Worm (Caenorhabditis elegans) whole organism, L1 larva: ENCODE measurements around the gene F40F4.7.

ENCODE experiments used
- C04F5.9 ChIP-seq: sonication (generic microtip); optimal IDR thresholded peaks from 2 replicates; lab custom pipeline; 2016; ENCODE audit warnings: missing genetic modification characterization, missing compliant biosample characterization
- C16A3.4 ChIP-seq: fragments of 150-350 bp; optimal IDR thresholded peaks from 2 replicates; lab custom pipeline; 2014; ENCODE audit warnings: missing biosample characterization, missing genetic modification characterization
- C34B4.2 ChIP-seq: sonication (generic microtip); optimal IDR thresholded peaks from 2 replicates; lab custom pipeline; 2017; ENCODE audit warnings: mild to moderate bottlenecking, missing genetic modification characterization, missing compliant biosample characterization
- Y116A8C.19 ChIP-seq: sonication (generic microtip); optimal IDR thresholded peaks from 2 replicates; lab custom pipeline; 2016; ENCODE audit warnings: missing compliant biosample characterization, missing genetic modification characterization, borderline replicate concordance
- aha-1 ChIP-seq: fragments of 150-350 bp; optimal IDR thresholded peaks from 2 replicates; lab custom pipeline; 2014; ENCODE audit warnings: missing biosample characterization, missing genetic modification characterization
- alr-1 ChIP-seq: fragments of 200-800 bp; sonication (Bioruptor generic); optimal IDR thresholded peaks from 2 replicates; lab custom pipeline; 2018; ENCODE audit warnings: borderline replicate concordance, mild to moderate bottlenecking, missing genetic modification characterization, missing compliant biosample characterization
- aly-2 ChIP-seq: fragments of 150-350 bp; optimal IDR thresholded peaks from 2 replicates; lab custom pipeline; 2014; ENCODE audit warnings: missing biosample characterization, missing genetic modification characterization
- blmp-1 ChIP-seq: fragments of 150-350 bp; optimal IDR thresholded peaks from 2 replicates; lab custom pipeline; 2014; ENCODE audit warnings: missing biosample characterization, missing genetic modification characterization
- ceh-8 ChIP-seq: fragments of 200-800 bp; sonication (Bioruptor generic); optimal IDR thresholded peaks from 2 replicates; lab custom pipeline; 2018; ENCODE audit warnings: mild to moderate bottlenecking, missing genetic modification characterization, moderate library complexity, missing compliant biosample characterization
- ceh-82 ChIP-seq, 3 experiments: fragments of 150-350 bp in 1 of 3; sonication (generic microtip) in 2 of 3; optimal IDR thresholded peaks; 2 replicates each; lab custom pipeline; 2014 to 2017; ENCODE audit warnings: missing biosample characterization in 3 of 3, missing genetic modification characterization in 3 of 3
- ceh-88 ChIP-seq: fragments of 200-800 bp; sonication (Bioruptor generic); IDR thresholded peaks from 2 replicates; pipeline ENCODE4 v1.3.6; 2022; ENCODE audit warnings: missing genetic modification characterization, missing compliant biosample characterization
- ceh-90 ChIP-seq: sonication (generic microtip); optimal IDR thresholded peaks from 2 replicates; lab custom pipeline; 2016; ENCODE audit warnings: missing genetic modification characterization, missing compliant biosample characterization
- dpl-1 ChIP-seq, 3 experiments: fragments of 150-350 bp in 2 of 3; sonication (generic microtip) in 1 of 3; optimal IDR thresholded peaks; 2 replicates each; lab custom pipeline; 2014 to 2017; ENCODE audit warnings: missing biosample characterization in 3 of 3, missing genetic modification characterization in 3 of 3, missing genetic modification reagents in 3 of 3
- efl-1 ChIP-seq, 4 experiments: fragments of 150-350 bp; optimal IDR thresholded peaks in 3 of 4; peaks in 1 of 4; 1 replicate in 1 of 4; 2 replicates in 3 of 4; lab custom pipeline; 2014; ENCODE audit warnings: missing biosample characterization in 2 of 4, missing genetic modification characterization in 2 of 4, missing genetic modification reagents in 2 of 4
- egl-27 ChIP-seq, 2 experiments: fragments of 150-350 bp in 1 of 2; sonication (generic microtip); optimal IDR thresholded peaks; 3 replicates each; lab custom pipeline; 2017 to 2018; ENCODE audit warnings: missing biosample characterization in 2 of 2, missing genetic modification characterization in 2 of 2, missing genetic modification reagents in 2 of 2
- elt-2 ChIP-seq: sonication (generic microtip); optimal IDR thresholded peaks from 2 replicates; lab custom pipeline; 2016; ENCODE audit warnings: missing genetic modification characterization, mild to moderate bottlenecking, inconsistent platforms, missing compliant biosample characterization, missing genetic modification reagents
- fkh-4 ChIP-seq: sonication (generic microtip); optimal IDR thresholded peaks from 2 replicates; lab custom pipeline; 2016; ENCODE audit warnings: missing compliant biosample characterization, missing genetic modification characterization, borderline replicate concordance
- fos-1 ChIP-seq: fragments of 150-350 bp; optimal IDR thresholded peaks from 2 replicates; lab custom pipeline; 2014; ENCODE audit warnings: missing biosample characterization, missing genetic modification characterization
- grh-1 ChIP-seq: fragments of 200-800 bp; sonication (Bioruptor generic); IDR thresholded peaks from 2 replicates; pipeline ENCODE4 v1.3.6; 2022; ENCODE audit warnings: missing genetic modification reagents, missing genetic modification characterization, missing compliant biosample characterization
- hlh-17 ChIP-seq: fragments of 200-800 bp; sonication (Bioruptor generic); optimal IDR thresholded peaks from 2 replicates; lab custom pipeline; 2018; ENCODE audit warnings: missing genetic modification characterization, mild to moderate bottlenecking, missing compliant biosample characterization, moderate library complexity, borderline replicate concordance
- hlh-4 ChIP-seq: sonication (generic microtip); optimal IDR thresholded peaks from 2 replicates; lab custom pipeline; 2016; ENCODE audit warnings: mild to moderate bottlenecking, missing genetic modification characterization, missing compliant biosample characterization
- hpl-2 ChIP-seq: fragments of 150-350 bp; optimal IDR thresholded peaks from 2 replicates; lab custom pipeline; 2014; ENCODE audit warnings: missing biosample characterization, missing genetic modification reagents, missing genetic modification characterization
- irx-1 ChIP-seq: sonication (generic microtip); optimal IDR thresholded peaks from 2 replicates; lab custom pipeline; 2016; ENCODE audit warnings: missing genetic modification characterization, missing compliant biosample characterization
- isw-1 ChIP-seq: fragments of 200-800 bp; sonication (Bioruptor generic); IDR thresholded peaks from 2 replicates; pipeline ENCODE4 v1.3.6; 2022; ENCODE audit warnings: missing genetic modification characterization, missing compliant biosample characterization
- lin-13 ChIP-seq: fragments of 150-350 bp; optimal IDR thresholded peaks from 2 replicates; lab custom pipeline; 2014; ENCODE audit warnings: missing biosample characterization, missing genetic modification reagents, missing genetic modification characterization
- lin-14 ChIP-seq: fragments of 200-800 bp; sonication (Bioruptor generic); optimal IDR thresholded peaks from 2 replicates; lab custom pipeline; 2018; ENCODE audit warnings: mild to moderate bottlenecking, missing genetic modification characterization, moderate library complexity, missing compliant biosample characterization
- lin-15B ChIP-seq: fragments of 150-350 bp; sonication (generic microtip); optimal IDR thresholded peaks from 3 replicates; lab custom pipeline; 2014; ENCODE audit warnings: missing biosample characterization, missing genetic modification characterization
- lin-35 ChIP-seq, 2 experiments: fragments of 150-350 bp; optimal IDR thresholded peaks; 2 replicates each; lab custom pipeline; 2014; ENCODE audit warnings: missing biosample characterization in 2 of 2, missing genetic modification characterization in 2 of 2, missing genetic modification reagents in 2 of 2
- lin-39 ChIP-seq: fragments of 150-350 bp; optimal IDR thresholded peaks from 2 replicates; lab custom pipeline; 2014; ENCODE audit warnings: missing biosample characterization, missing genetic modification reagents, missing genetic modification characterization
- lir-3 ChIP-seq: sonication (generic microtip); optimal IDR thresholded peaks from 2 replicates; lab custom pipeline; 2016; ENCODE audit warnings: mild to moderate bottlenecking, missing genetic modification characterization, moderate library complexity, missing compliant biosample characterization; ENCODE audit not compliant: poor library complexity
- lsy-2 ChIP-seq, 2 experiments: fragments of 150-350 bp; optimal IDR thresholded peaks; 2 replicates each; lab custom pipeline; 2014; ENCODE audit warnings: missing biosample characterization in 2 of 2, missing genetic modification characterization in 2 of 2
- mab-9 ChIP-seq: fragments of 200-800 bp; sonication (Bioruptor generic); IDR thresholded peaks from 2 replicates; pipeline ENCODE4 v1.3.6; 2022; ENCODE audit warnings: missing genetic modification reagents, missing genetic modification characterization, missing compliant biosample characterization
- mdl-1 ChIP-seq, 2 experiments: fragments of 150-350 bp; optimal IDR thresholded peaks; 2 replicates each; lab custom pipeline; 2014 to 2017; ENCODE audit warnings: missing biosample characterization in 2 of 2, missing genetic modification characterization in 2 of 2, inconsistent platforms in 1 of 2
- mep-1 ChIP-seq: fragments of 150-350 bp; optimal IDR thresholded peaks from 2 replicates; lab custom pipeline; 2014; ENCODE audit warnings: missing biosample characterization, missing genetic modification characterization
- nhr-19 ChIP-seq: fragments of 200-800 bp; sonication (Bioruptor generic); conservative IDR thresholded peaks from 2 replicates; pipeline ENCODE4 v1.3.6; 2022; ENCODE audit warnings: missing genetic modification characterization, missing compliant biosample characterization
- nhr-20 ChIP-seq: sonication (generic microtip); optimal IDR thresholded peaks from 2 replicates; lab custom pipeline; 2016; ENCODE audit warnings: mild to moderate bottlenecking, missing genetic modification characterization, missing compliant biosample characterization
- nhr-237 ChIP-seq: fragments of 150-350 bp; optimal IDR thresholded peaks from 2 replicates; lab custom pipeline; 2014; ENCODE audit warnings: missing biosample characterization, missing genetic modification characterization
- nhr-47 ChIP-seq: sonication (generic microtip); optimal IDR thresholded peaks from 2 replicates; lab custom pipeline; 2016; ENCODE audit warnings: mild to moderate bottlenecking, missing genetic modification characterization, moderate library complexity, missing compliant biosample characterization
- nhr-76 ChIP-seq: sonication (generic microtip); optimal IDR thresholded peaks from 2 replicates; lab custom pipeline; 2017; ENCODE audit warnings: missing biosample characterization, missing genetic modification characterization
- nhr-84 ChIP-seq: sonication (generic microtip); optimal IDR thresholded peaks from 2 replicates; lab custom pipeline; 2017; ENCODE audit warnings: missing biosample characterization, missing genetic modification characterization
- nhr-90 ChIP-seq: sonication (generic microtip); optimal IDR thresholded peaks from 2 replicates; lab custom pipeline; 2016; ENCODE audit warnings: mild to moderate bottlenecking, missing genetic modification characterization, missing compliant biosample characterization; ENCODE audit not compliant: poor library complexity
- pag-3 ChIP-seq: sonication (generic microtip); optimal IDR thresholded peaks from 2 replicates; lab custom pipeline; 2017; ENCODE audit warnings: missing genetic modification characterization, mild to moderate bottlenecking, missing compliant biosample characterization, antibody characterized with exemption, borderline replicate concordance; ENCODE audit not compliant: insufficient read depth
- snpc-4 ChIP-seq: fragments of 150-350 bp; optimal IDR thresholded peaks from 2 replicates; lab custom pipeline; 2014; ENCODE audit warnings: missing biosample characterization, missing genetic modification characterization
- snu-23 ChIP-seq: sonication (generic microtip); optimal IDR thresholded peaks from 2 replicates; lab custom pipeline; 2016; ENCODE audit warnings: missing genetic modification characterization, missing compliant biosample characterization
- sox-4 ChIP-seq: sonication (generic microtip); optimal IDR thresholded peaks from 2 replicates; lab custom pipeline; 2016; ENCODE audit warnings: missing genetic modification characterization, missing compliant biosample characterization
- sup-37 ChIP-seq: fragments of 200-800 bp; sonication (Bioruptor generic); optimal IDR thresholded peaks from 2 replicates; lab custom pipeline; 2018; ENCODE audit warnings: mild to moderate bottlenecking, missing genetic modification characterization, missing compliant biosample characterization
- unc-130 ChIP-seq: fragments of 150-350 bp; optimal IDR thresholded peaks from 2 replicates; lab custom pipeline; 2017; ENCODE audit warnings: missing biosample characterization, missing genetic modification characterization, inconsistent platforms
- unc-98 ChIP-seq: fragments of 200-800 bp; sonication (Bioruptor generic); IDR thresholded peaks from 2 replicates; pipeline ENCODE4 v1.3.6; 2022; ENCODE audit warnings: missing genetic modification characterization, missing compliant biosample characterization
- vab-15 ChIP-seq: sonication (generic microtip); optimal IDR thresholded peaks from 2 replicates; lab custom pipeline; 2017; ENCODE audit warnings: missing genotype, mild to moderate bottlenecking, missing genetic modification characterization, missing compliant biosample characterization
- xbp-1 ChIP-seq: sonication (generic microtip); optimal IDR thresholded peaks from 2 replicates; lab custom pipeline; 2016; ENCODE audit warnings: missing genetic modification characterization, missing compliant biosample characterization
- zag-1 ChIP-seq: fragments of 150-350 bp; optimal IDR thresholded peaks from 2 replicates; lab custom pipeline; 2014; ENCODE audit warnings: missing biosample characterization, missing genetic modification characterization
- zip-4 ChIP-seq: fragments of 200-800 bp; sonication (Bioruptor generic); optimal IDR thresholded peaks from 2 replicates; lab custom pipeline; 2018; ENCODE audit warnings: mild to moderate bottlenecking, missing genetic modification characterization, moderate library complexity, missing compliant biosample characterization
- ztf-11 ChIP-seq, 2 experiments: sonication (generic microtip); optimal IDR thresholded peaks; 2 replicates each; lab custom pipeline; 2016 to 2017; ENCODE audit warnings: missing genetic modification characterization in 2 of 2, missing biosample characterization in 1 of 2, missing compliant biosample characterization in 1 of 2
- ztf-4 ChIP-seq: fragments of 150-350 bp; optimal IDR thresholded peaks from 2 replicates; lab custom pipeline; 2014; ENCODE audit warnings: missing biosample characterization, missing genetic modification characterization

The F40F4.7 gene

ce11 chrX:3290147-3290546 lies 44.4 kb upstream of the F40F4.7 start:
- TF ChIP-seq xbp-1: no peak
- TF ChIP-seq elt-2: peak; percentile 95
- TF ChIP-seq zag-1 (tag; lab: Kevin White, UChicago): no peak
- no peak for TF ChIP-seq fkh-4
- no peak for TF ChIP-seq ztf-4 (tag; lab: Kevin White, UChicago)
- no peak for TF ChIP-seq nhr-237 (tag; lab: Kevin White, UChicago)
- TF ChIP-seq sox-4 (tag; lab: Kevin White, UChicago): no peak
- TF ChIP-seq lir-3: no peak
- TF ChIP-seq ztf-11 (tag; optimal IDR thresholded peaks at IDR 0.05; lab: Kevin White, UChicago): no peak
- TF ChIP-seq egl-27 (tag; optimal IDR thresholded peaks at IDR 0.05; lab: Kevin White, UChicago): no peak
- no peak for TF ChIP-seq zip-4 (GFP tag; lab: Kevin White, UChicago)
- TF ChIP-seq grh-1 (GFP tag; lab: Robert Waterston, UW): no peak
- no peak for TF ChIP-seq ceh-82 (tag; optimal IDR thresholded peaks at IDR 0.05; lab: Kevin White, UChicago)
- TF ChIP-seq ceh-8: no peak
- TF ChIP-seq nhr-84 (tag; lab: Kevin White, UChicago): no peak
- no peak for TF ChIP-seq ceh-90 (tag; lab: Kevin White, UChicago)
- TF ChIP-seq hlh-17 (GFP tag; lab: Kevin White, UChicago): no peak
- no peak for TF ChIP-seq aha-1
- TF ChIP-seq lin-35 (GFP tag; optimal IDR thresholded peaks at IDR 0.05; lab: Kevin White, UChicago): peak in 1 of 2 experiments; percentile 26
- TF ChIP-seq snu-23 (GFP tag; lab: Kevin White, UChicago): no peak
- TF ChIP-seq nhr-47: no peak
- no peak for TF ChIP-seq alr-1
- no peak for TF ChIP-seq fos-1 (tag; lab: Kevin White, UChicago)
- TF ChIP-seq hlh-4: no peak
- TF ChIP-seq vab-15 (tag; lab: Kevin White, UChicago): no peak
- no peak for TF ChIP-seq sup-37 (GFP tag; lab: Kevin White, UChicago)
- no peak for TF ChIP-seq lin-39
- TF ChIP-seq mab-9 (GFP tag; lab: Robert Waterston, UW): no peak
- TF ChIP-seq lin-13 (GFP tag; lab: Kevin White, UChicago): no peak
- peak in 1 of 2 experiments; percentile 42 for TF ChIP-seq mdl-1 (tag; optimal IDR thresholded peaks at IDR 0.05; lab: Kevin White, UChicago)
- TF ChIP-seq irx-1: no peak
- peak; percentile 34 for TF ChIP-seq nhr-90
- no peak for TF ChIP-seq nhr-19 (GFP tag; lab: Robert Waterston, UW)
- no peak for TF ChIP-seq C04F5.9
- peak; percentile 21 for TF ChIP-seq nhr-20 (tag; lab: Kevin White, UChicago)
- TF ChIP-seq snpc-4: no peak
- TF ChIP-seq nhr-76 (tag; lab: Kevin White, UChicago): no peak
- TF ChIP-seq ceh-88 (GFP tag; lab: Robert Waterston, UW): no peak
- TF ChIP-seq pag-3 (tag; lab: Kevin White, UChicago): no peak
- TF ChIP-seq isw-1 (GFP tag; lab: Robert Waterston, UW): no peak
- no peak for TF ChIP-seq aly-2 (tag; lab: Kevin White, UChicago)

ce11 chrX:3289183-3289582 lies 43.5 kb upstream of the F40F4.7 start, which contains the start of gene K09C4.4:
TSS of gene K09C4.4 (plus strand) at chrX:3289483.
- TF ChIP-seq sup-37 (GFP tag; lab: Kevin White, UChicago): no peak
- TF ChIP-seq hpl-2 (GFP tag; lab: Kevin White, UChicago): no peak
- TF ChIP-seq efl-1 (optimal IDR thresholded peaks at IDR 0.05; lab: Kevin White, UChicago): no peak
- no peak for TF ChIP-seq efl-1 (GFP tag; optimal IDR thresholded peaks at IDR 0.05 in 1 of 2; lab: Kevin White, UChicago)
- no peak for TF ChIP-seq xbp-1
- TF ChIP-seq unc-130 (tag; lab: Kevin White, UChicago): no peak
- TF ChIP-seq dpl-1 (GFP tag; optimal IDR thresholded peaks at IDR 0.05; lab: Kevin White, UChicago): no peak
- TF ChIP-seq unc-98 (GFP tag; lab: Robert Waterston, UW): no peak
- no peak for TF ChIP-seq snpc-4
- no peak for TF ChIP-seq pag-3 (tag; lab: Kevin White, UChicago)
- TF ChIP-seq lin-15B: no peak
- TF ChIP-seq lin-14: no peak
- TF ChIP-seq blmp-1: no peak
- TF ChIP-seq aha-1: no peak
- TF ChIP-seq C34B4.2 (tag; lab: Kevin White, UChicago): no peak
- no peak for TF ChIP-seq lsy-2 (tag; optimal IDR thresholded peaks at IDR 0.05; lab: Kevin White, UChicago)
- TF ChIP-seq C16A3.4 (tag; lab: Kevin White, UChicago): no peak
- no peak for TF ChIP-seq mep-1 (tag; lab: Kevin White, UChicago)
- no peak for TF ChIP-seq Y116A8C.19 (tag; lab: Kevin White, UChicago)
